Fruit fly (Drosophila melanogaster) whole organism, pupa: ENCODE data around the gene CG9377.
A peak's percentile ranks its signal among the peaks of the same experiment; 100 is the strongest.

ENCODE experiments used
- CG10348 ChIP-seq: fragments of 200-800 bp; sonication (Bioruptor generic); IDR thresholded peaks from 2 replicates; pipeline ENCODE4 v1.3.6; 2022; ENCODE audit warnings: missing biosample characterization, missing genetic modification characterization
- CG12605 ChIP-seq: fragments of 200-800 bp; sonication (Bioruptor generic); IDR thresholded peaks from 2 replicates; pipeline ENCODE4 v1.3.6; 2022; ENCODE audit warnings: missing biosample characterization, missing genetic modification characterization
- CG13204 ChIP-seq: fragments of 200-800 bp; sonication (Bioruptor generic); optimal IDR thresholded peaks from 2 replicates; lab custom pipeline; 2018; ENCODE audit warnings: missing biosample characterization, mild to moderate bottlenecking, missing genetic modification characterization, moderate library complexity
- CG14655 ChIP-seq: fragments of 200-800 bp; sonication (Bioruptor generic); optimal IDR thresholded peaks from 3 replicates; lab custom pipeline; 2017; ENCODE audit warnings: mild to moderate bottlenecking, missing biosample characterization, missing genetic modification reagents, missing genetic modification characterization
- CG15710 ChIP-seq: fragments of 200-800 bp; sonication (Bioruptor generic); optimal IDR thresholded peaks from 2 replicates; lab custom pipeline; 2018; ENCODE audit warnings: missing biosample characterization, mild to moderate bottlenecking, missing genetic modification characterization, moderate library complexity
- CG17806 ChIP-seq: fragments of 200-800 bp; sonication (Bioruptor generic); optimal IDR thresholded peaks from 2 replicates; lab custom pipeline; 2018; ENCODE audit warnings: missing biosample characterization, mild to moderate bottlenecking, missing genetic modification characterization, moderate library complexity
- CG32121 ChIP-seq: fragments of 200-800 bp; sonication (Bioruptor generic); IDR thresholded peaks from 2 replicates; pipeline ENCODE4 v1.3.6; 2022; ENCODE audit warnings: missing biosample characterization, missing genetic modification characterization
- CG34367 ChIP-seq: fragments of 200-800 bp; sonication (Bioruptor generic); optimal IDR thresholded peaks from 2 replicates; lab custom pipeline; 2018; ENCODE audit warnings: missing biosample characterization, mild to moderate bottlenecking, missing genetic modification characterization
- CG4496 ChIP-seq: fragments of 200-800 bp; sonication (Bioruptor generic); IDR thresholded peaks from 3 replicates; pipeline ENCODE4 v1.3.6; 2022; ENCODE audit warnings: missing biosample characterization, missing genetic modification characterization
- CG8159 ChIP-seq: fragments of 200-800 bp; sonication (Bioruptor generic); optimal IDR thresholded peaks from 3 replicates; lab custom pipeline; 2018; ENCODE audit warnings: missing biosample characterization, mild to moderate bottlenecking, missing genetic modification characterization, moderate library complexity
- CG8301 ChIP-seq: fragments of 200-800 bp; sonication (Bioruptor generic); optimal IDR thresholded peaks from 2 replicates; lab custom pipeline; 2018; ENCODE audit warnings: missing biosample characterization, mild to moderate bottlenecking, missing genetic modification characterization
- CG9948 ChIP-seq: fragments of 200-800 bp; sonication (Bioruptor generic); optimal IDR thresholded peaks from 2 replicates; lab custom pipeline; 2018; ENCODE audit warnings: missing biosample characterization, mild to moderate bottlenecking, missing genetic modification characterization, moderate library complexity
- D1 ChIP-seq: fragments of 200-800 bp; sonication (Bioruptor generic); optimal IDR thresholded peaks from 2 replicates; lab custom pipeline; 2018; ENCODE audit warnings: missing biosample characterization, mild to moderate bottlenecking, missing genetic modification characterization, moderate library complexity
- EcR ChIP-seq: fragments of 200-800 bp; sonication (Bioruptor generic); optimal IDR thresholded peaks from 3 replicates; lab custom pipeline; 2019; ENCODE audit warnings: missing biosample characterization, missing genetic modification characterization, mild to moderate bottlenecking, moderate library complexity, missing genetic modification reagents
- Ets98B ChIP-seq: fragments of 200-800 bp; sonication (Bioruptor generic); IDR thresholded peaks from 2 replicates; pipeline ENCODE4 v1.3.6; 2022; ENCODE audit warnings: missing biosample characterization, missing genetic modification characterization
- Pif1A ChIP-seq: fragments of 200-800 bp; sonication (Bioruptor generic); optimal IDR thresholded peaks from 3 replicates; lab custom pipeline; 2016; ENCODE audit warnings: missing biosample characterization, missing genetic modification characterization
- Pif1B ChIP-seq: fragments of 200-800 bp; sonication (Bioruptor generic); optimal IDR thresholded peaks from 3 replicates; lab custom pipeline; 2016; ENCODE audit warnings: missing biosample characterization, missing genetic modification characterization
- Snoo ChIP-seq: fragments of 200-800 bp; sonication (Bioruptor generic); optimal IDR thresholded peaks from 3 replicates; lab custom pipeline; 2017; ENCODE audit warnings: missing biosample characterization, mild to moderate bottlenecking, missing genetic modification characterization, inconsistent platforms
- fd96Ca ChIP-seq: fragments of 200-800 bp; sonication (Bioruptor generic); IDR thresholded peaks from 3 replicates; pipeline ENCODE4 v1.3.6; 2022; ENCODE audit warnings: missing biosample characterization, missing genetic modification characterization
- gl ChIP-seq: fragments of 200-800 bp; sonication (Bioruptor generic); optimal IDR thresholded peaks from 2 replicates; lab custom pipeline; 2018; ENCODE audit warnings: missing biosample characterization, mild to moderate bottlenecking, missing genetic modification characterization
- rn ChIP-seq: fragments of 200-800 bp; sonication (Bioruptor generic); IDR thresholded peaks from 2 replicates; pipeline ENCODE4 v1.3.6; 2022; ENCODE audit warnings: missing biosample characterization, missing genetic modification characterization

CG9377 gene

DNA sequence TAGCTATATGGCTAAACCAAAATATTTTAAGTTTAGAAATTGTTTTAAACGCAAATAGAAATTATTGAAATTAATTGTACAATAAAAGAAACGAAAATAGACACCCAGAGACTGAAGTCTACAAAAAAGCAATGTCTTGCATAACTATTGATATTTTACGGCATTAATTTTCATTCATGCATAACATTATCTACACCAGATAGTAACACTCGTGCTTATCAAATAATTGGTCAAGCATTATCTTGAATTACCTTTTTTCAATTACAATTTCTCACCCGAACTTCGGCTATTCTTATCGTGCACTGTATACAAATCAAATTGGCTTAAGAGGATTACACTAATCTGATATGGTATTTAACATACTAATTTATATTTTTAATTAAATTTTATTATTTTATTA lies 14.7 kb upstream of the CG9377 start:
- TF ChIP-seq rn, result no peak
- TF ChIP-seq CG34367, result no peak
- no peak for TF ChIP-seq CG8159 (tag; lab: Kevin White, UChicago)
- no peak for TF ChIP-seq fd96Ca
- no peak for TF ChIP-seq Pif1B
- TF ChIP-seq Ets98B (GFP tag; lab: Robert Waterston, UW), result no peak
- no peak for TF ChIP-seq CG13204
- no peak for TF ChIP-seq gl
- TF ChIP-seq CG17806 (tag; lab: Kevin White, UChicago), result no peak
- TF ChIP-seq Snoo, result no peak
- TF ChIP-seq CG4496 (GFP tag; lab: Robert Waterston, UW), result no peak
- no peak for TF ChIP-seq D1 (tag; lab: Kevin White, UChicago)

dm6 chr2L:13373435-13374242 lies 12.3 kb upstream of the CG9377 start, which contains the start of the genes Bdp1 and CG6565:
Gene Bdp1 (minus strand): TSS chr2L:13373890.
Gene CG6565 (plus strand): TSS chr2L:13374019.
- TF ChIP-seq Ets98B (GFP tag; lab: Robert Waterston, UW) (peak; percentile 90), Pif1A (GFP tag; lab: Kevin White, UChicago) (no peak), CG10348 (GFP tag; lab: Robert Waterston, UW) (peak; percentile 90), Pif1B (peak; percentile 94), CG12605 (GFP tag; lab: Robert Waterston, UW) (peak; percentile 59), rn (peak; percentile 90), CG9948 (tag; lab: Kevin White, UChicago) (peak; percentile 97), CG17806 (tag; lab: Kevin White, UChicago) (peak; percentile 93), gl (peak; percentile 80), CG14655 (GFP tag; lab: Kevin White, UChicago) (peak; percentile 97), CG32121 (GFP tag; lab: Robert Waterston, UW) (peak; percentile 94), CG13204 (no peak), CG15710 (tag; lab: Kevin White, UChicago) (peak; percentile 96), CG8301 (peak; percentile 93), fd96Ca (peak; percentile 93), CG34367 (peak; percentile 92), CG4496 (GFP tag; lab: Robert Waterston, UW) (peak; percentile 92), D1 (tag; lab: Kevin White, UChicago) (no peak), EcR (no peak), Snoo (peak; percentile 96), CG8159 (tag; lab: Kevin White, UChicago) (peak; percentile 96)

dm6 chr2L:13370762-13371161 lies 9.4 kb upstream of the CG9377 start, which contains the start of gene ND-B22:
Gene ND-B22 (minus strand): TSS chr2L:13371110.
- no peak for TF ChIP-seq CG32121 (GFP tag; lab: Robert Waterston, UW)
- peak; percentile 38 for TF ChIP-seq Snoo
- peak; percentile 17 for TF ChIP-seq CG15710 (tag; lab: Kevin White, UChicago)
- TF ChIP-seq, all 21 proteins: peak for 2

dm6 chr2L:13368940-13369339 lies 7.6 kb upstream of the CG9377 start, which contains the start of gene CG31855:
Gene CG31855 (plus strand): TSS chr2L:13369204.
- TF ChIP-seq Pif1B (peak; percentile 71), EcR (no peak), Pif1A (GFP tag; lab: Kevin White, UChicago) (peak; percentile 84), CG12605 (GFP tag; lab: Robert Waterston, UW) (peak; percentile 63), CG14655 (GFP tag; lab: Kevin White, UChicago) (no peak), fd96Ca (no peak; the same call in 2 of the 3 replicates), gl (peak; percentile 25), CG8301 (peak; percentile 65), Snoo (peak; percentile 74), CG10348 (GFP tag; lab: Robert Waterston, UW) (no peak), CG4496 (GFP tag; lab: Robert Waterston, UW) (peak; percentile 58; the same call in 2 of the 3 replicates), CG17806 (tag; lab: Kevin White, UChicago) (peak; percentile 65), CG32121 (GFP tag; lab: Robert Waterston, UW) (peak; percentile 59), CG9948 (tag; lab: Kevin White, UChicago) (peak; percentile 39), CG15710 (tag; lab: Kevin White, UChicago) (peak; percentile 76), Ets98B (GFP tag; lab: Robert Waterston, UW) (peak; percentile 83), CG13204 (no peak), rn (peak; percentile 41; the same call in 1 of the 2 replicates), CG8159 (tag; lab: Kevin White, UChicago) (peak; percentile 66), D1 (tag; lab: Kevin White, UChicago) (peak; percentile 58), CG34367 (peak; percentile 59)

DNA sequence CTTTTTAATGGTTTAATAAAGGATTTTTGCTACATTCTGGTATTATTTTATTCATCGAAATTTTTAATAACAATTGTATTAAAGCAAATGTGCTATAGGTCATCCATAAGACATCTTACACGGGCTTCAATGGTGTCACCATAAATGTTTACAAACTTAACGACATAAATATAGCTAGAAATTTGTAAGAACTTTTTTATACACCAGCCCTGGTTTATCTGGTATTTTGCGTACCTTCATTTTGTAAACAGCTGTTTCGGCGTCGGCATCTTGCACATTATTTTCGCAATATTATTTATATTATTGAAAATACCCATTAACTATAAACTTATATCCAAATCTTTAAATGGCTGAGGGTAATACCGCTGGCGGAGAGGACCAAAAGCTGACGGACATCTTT lies 6.0 kb upstream of the CG9377 start, which contains the start of gene Tap42:
Gene Tap42, plus strand, starts transcription at position 240 of the 400 bp plus-strand sequence.
- no peak for TF ChIP-seq Ets98B (GFP tag; lab: Robert Waterston, UW)
- TF ChIP-seq fd96Ca, result no peak
- TF ChIP-seq gl, result no peak
- no peak for TF ChIP-seq CG32121 (GFP tag; lab: Robert Waterston, UW)
- no peak for TF ChIP-seq rn
- no peak for TF ChIP-seq CG15710 (tag; lab: Kevin White, UChicago)
- no peak for TF ChIP-seq CG8159 (tag; lab: Kevin White, UChicago)
- no peak for TF ChIP-seq CG9948 (tag; lab: Kevin White, UChicago)
- TF ChIP-seq CG4496 (GFP tag; lab: Robert Waterston, UW), result no peak
- no peak for TF ChIP-seq CG8301
- no peak for TF ChIP-seq CG34367
- TF ChIP-seq CG12605 (GFP tag; lab: Robert Waterston, UW), result no peak
- no peak for TF ChIP-seq CG14655 (GFP tag; lab: Kevin White, UChicago)
- TF ChIP-seq D1 (tag; lab: Kevin White, UChicago), result no peak
- no peak for TF ChIP-seq Pif1B
- no peak for TF ChIP-seq Snoo
- TF ChIP-seq CG10348 (GFP tag; lab: Robert Waterston, UW), result no peak
- TF ChIP-seq, all 21 proteins: peak for 0
